Fruit fly (Drosophila melanogaster) whole organism, pupa: Measurements from ENCODE around the gene CG9986.

Source experiments
- CG14655 ChIP-seq: fragments of 200-800 bp; sonication (Bioruptor generic); optimal IDR thresholded peaks from 3 replicates; lab custom pipeline; 2017; ENCODE audit warnings: mild to moderate bottlenecking, missing biosample characterization, missing genetic modification reagents, missing genetic modification characterization
- CG4496 ChIP-seq: fragments of 200-800 bp; sonication (Bioruptor generic); IDR thresholded peaks from 3 replicates; pipeline ENCODE4 v1.3.6; 2022; ENCODE audit warnings: missing biosample characterization, missing genetic modification characterization
- CG8159 ChIP-seq: fragments of 200-800 bp; sonication (Bioruptor generic); optimal IDR thresholded peaks from 3 replicates; lab custom pipeline; 2018; ENCODE audit warnings: missing biosample characterization, mild to moderate bottlenecking, missing genetic modification characterization, moderate library complexity
- CG8301 ChIP-seq: fragments of 200-800 bp; sonication (Bioruptor generic); optimal IDR thresholded peaks from 2 replicates; lab custom pipeline; 2018; ENCODE audit warnings: missing biosample characterization, mild to moderate bottlenecking, missing genetic modification characterization
- CG9948 ChIP-seq: fragments of 200-800 bp; sonication (Bioruptor generic); optimal IDR thresholded peaks from 2 replicates; lab custom pipeline; 2018; ENCODE audit warnings: missing biosample characterization, mild to moderate bottlenecking, missing genetic modification characterization, moderate library complexity
- D1 ChIP-seq: fragments of 200-800 bp; sonication (Bioruptor generic); optimal IDR thresholded peaks from 2 replicates; lab custom pipeline; 2018; ENCODE audit warnings: missing biosample characterization, mild to moderate bottlenecking, missing genetic modification characterization, moderate library complexity
- Ets98B ChIP-seq: fragments of 200-800 bp; sonication (Bioruptor generic); IDR thresholded peaks from 2 replicates; pipeline ENCODE4 v1.3.6; 2022; ENCODE audit warnings: missing biosample characterization, missing genetic modification characterization
- Pif1B ChIP-seq: fragments of 200-800 bp; sonication (Bioruptor generic); optimal IDR thresholded peaks from 3 replicates; lab custom pipeline; 2016; ENCODE audit warnings: missing biosample characterization, missing genetic modification characterization
- fd96Ca ChIP-seq: fragments of 200-800 bp; sonication (Bioruptor generic); IDR thresholded peaks from 3 replicates; pipeline ENCODE4 v1.3.6; 2022; ENCODE audit warnings: missing biosample characterization, missing genetic modification characterization
- gl ChIP-seq: fragments of 200-800 bp; sonication (Bioruptor generic); optimal IDR thresholded peaks from 2 replicates; lab custom pipeline; 2018; ENCODE audit warnings: missing biosample characterization, mild to moderate bottlenecking, missing genetic modification characterization
- rn ChIP-seq: fragments of 200-800 bp; sonication (Bioruptor generic); IDR thresholded peaks from 2 replicates; pipeline ENCODE4 v1.3.6; 2022; ENCODE audit warnings: missing biosample characterization, missing genetic modification characterization

DNA sequence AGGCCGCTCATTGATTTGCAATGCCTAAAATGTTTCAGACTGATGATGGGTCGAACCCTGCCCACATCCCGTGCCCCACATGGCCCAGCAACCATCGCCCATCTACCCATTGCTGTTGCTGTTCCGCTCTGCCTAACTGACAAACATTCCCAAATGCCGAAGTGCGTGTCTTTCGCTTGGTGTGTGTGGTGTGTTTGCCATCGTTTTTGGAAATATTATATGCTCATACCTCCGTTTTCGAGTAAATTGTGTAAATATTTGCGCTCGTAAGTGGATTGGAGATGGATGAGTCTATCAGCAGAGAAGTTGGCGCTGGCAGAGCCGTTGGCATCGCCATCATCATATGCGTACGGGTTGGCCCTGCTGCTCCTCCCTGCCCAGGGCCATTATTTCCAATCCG lies 8.4 kb upstream of the CG9986 start:
- TF ChIP-seq CG8301 (tag; lab: Kevin White, UChicago): no peak
- TF ChIP-seq CG4496: no peak
- TF ChIP-seq CG9948 (tag; lab: Kevin White, UChicago): no peak
- no peak for TF ChIP-seq Ets98B
- no peak for TF ChIP-seq D1 (tag; lab: Kevin White, UChicago)
- no peak for TF ChIP-seq CG8159
- no peak for TF ChIP-seq Pif1B (GFP tag; lab: Kevin White, UChicago)
- no peak for TF ChIP-seq gl (tag; lab: Kevin White, UChicago)
- no peak for TF ChIP-seq rn (GFP tag; lab: Robert Waterston, UW)
- TF ChIP-seq CG14655: no peak
- TF ChIP-seq fd96Ca (GFP tag; lab: Robert Waterston, UW): no peak
